Fruit fly (Drosophila melanogaster) whole organism, prepupa: ENCODE measurements around the gene CG10013.

Source experiments
- CG10631 ChIP-seq: fragments of 200-800 bp; sonication (Bioruptor generic); optimal IDR thresholded peaks from 2 replicates; lab custom pipeline; 2016; ENCODE audit warnings: missing biosample characterization, missing genetic modification characterization
- CG11294 ChIP-seq: fragments of 200-800 bp; sonication (Bioruptor generic); IDR thresholded peaks from 2 replicates; pipeline ENCODE4 v1.3.6; 2022; ENCODE audit warnings: missing biosample characterization, missing genetic modification characterization
- CG15336 ChIP-seq: fragments of 200-800 bp; sonication (Bioruptor generic); IDR thresholded peaks from 2 replicates; pipeline ENCODE4 v1.3.6; 2022; ENCODE audit warnings: missing biosample characterization, missing genetic modification characterization
- CG1621 ChIP-seq: fragments of 200-800 bp; sonication (Bioruptor generic); optimal IDR thresholded peaks from 3 replicates; lab custom pipeline; 2018; ENCODE audit warnings: missing biosample characterization, mild to moderate bottlenecking, missing genetic modification characterization
- CG16779 ChIP-seq: fragments of 200-800 bp; sonication (Bioruptor generic); optimal IDR thresholded peaks from 3 replicates; lab custom pipeline; 2017; ENCODE audit warnings: missing biosample characterization, mild to moderate bottlenecking, missing genetic modification characterization
- CG32006 ChIP-seq: fragments of 200-800 bp; sonication (Bioruptor generic); optimal IDR thresholded peaks from 3 replicates; lab custom pipeline; 2017; ENCODE audit warnings: missing biosample characterization, mild to moderate bottlenecking, missing genetic modification characterization
- CG4318 ChIP-seq: fragments of 200-800 bp; sonication (Bioruptor generic); optimal IDR thresholded peaks from 3 replicates; lab custom pipeline; 2017; ENCODE audit warnings: missing biosample characterization, mild to moderate bottlenecking, missing genetic modification characterization
- CG6163 ChIP-seq: fragments of 200-800 bp; sonication (Bioruptor generic); IDR thresholded peaks from 3 replicates; pipeline ENCODE4 v1.3.6; 2022; ENCODE audit warnings: missing biosample characterization, missing genetic modification characterization
- CG8119 ChIP-seq: fragments of 200-800 bp; sonication (Bioruptor generic); IDR thresholded peaks from 3 replicates; pipeline ENCODE4 v1.3.6; 2022; ENCODE audit warnings: missing biosample characterization, missing genetic modification characterization
- CG8319 ChIP-seq: fragments of 200-800 bp; sonication (Bioruptor generic); optimal IDR thresholded peaks from 3 replicates; lab custom pipeline; 2016; ENCODE audit warnings: missing biosample characterization, missing genetic modification characterization
- CG8632 ChIP-seq: fragments of 200-800 bp; sonication (Bioruptor generic); optimal IDR thresholded peaks from 3 replicates; lab custom pipeline; 2016; ENCODE audit warnings: missing biosample characterization, missing genetic modification characterization
- CG9139 ChIP-seq: fragments of 200-800 bp; sonication (Bioruptor generic); optimal IDR thresholded peaks from 3 replicates; lab custom pipeline; 2017; ENCODE audit warnings: missing biosample characterization, mild to moderate bottlenecking, missing genetic modification characterization
- Eip75B ChIP-seq: fragments of 200-800 bp; sonication (Bioruptor generic); optimal IDR thresholded peaks from 3 replicates; lab custom pipeline; 2016; ENCODE audit warnings: missing biosample characterization, missing genetic modification characterization
- Eip78C ChIP-seq: fragments of 200-800 bp; sonication (Bioruptor generic); peaks from one replicate; lab custom pipeline; 2016; ENCODE audit warnings: missing biosample characterization, missing genetic modification characterization
- Met ChIP-seq: fragments of 200-800 bp; sonication (Bioruptor generic); optimal IDR thresholded peaks from 3 replicates; lab custom pipeline; 2016; ENCODE audit warnings: missing biosample characterization, missing genetic modification characterization
- OdsH ChIP-seq: fragments of 200-800 bp; sonication (Bioruptor generic); optimal IDR thresholded peaks from 3 replicates; lab custom pipeline; 2016; ENCODE audit warnings: missing biosample characterization, missing genetic modification characterization
- Smox ChIP-seq: fragments of 200-800 bp; sonication (Bioruptor generic); optimal IDR thresholded peaks from 3 replicates; lab custom pipeline; 2016; ENCODE audit warnings: missing biosample characterization, missing genetic modification characterization
- Sox102F ChIP-seq: fragments of 200-800 bp; sonication (Bioruptor generic); optimal IDR thresholded peaks from 2 replicates; lab custom pipeline; 2016; ENCODE audit warnings: missing biosample characterization, mild to moderate bottlenecking, missing genetic modification characterization
- Sox14 ChIP-seq: fragments of 200-800 bp; sonication (Bioruptor generic); optimal IDR thresholded peaks from 3 replicates; lab custom pipeline; 2016; ENCODE audit warnings: missing biosample characterization, missing genetic modification characterization
- Sox15 ChIP-seq: fragments of 200-800 bp; sonication (Bioruptor generic); optimal IDR thresholded peaks from 3 replicates; lab custom pipeline; 2016; ENCODE audit warnings: missing biosample characterization, missing genetic modification characterization
- achi ChIP-seq: fragments of 200-800 bp; sonication (Bioruptor generic); optimal IDR thresholded peaks from 3 replicates; lab custom pipeline; 2016; ENCODE audit warnings: missing biosample characterization, missing genetic modification characterization
- dac ChIP-seq: fragments of 200-800 bp; sonication (Bioruptor generic); optimal IDR thresholded peaks from 2 replicates; lab custom pipeline; 2017; ENCODE audit warnings: missing biosample characterization, mild to moderate bottlenecking, missing genetic modification characterization
- dsx ChIP-seq: fragments of 200-800 bp; optimal IDR thresholded peaks from 3 replicates; lab custom pipeline; 2019; ENCODE audit warnings: missing biosample characterization, mild to moderate bottlenecking, missing genetic modification characterization, moderate library complexity; ENCODE audit not compliant: poor library complexity, severe bottlenecking
- eg ChIP-seq: fragments of 200-800 bp; sonication (Bioruptor generic); IDR thresholded peaks from 3 replicates; pipeline ENCODE4 v1.3.6; 2022; ENCODE audit warnings: missing biosample characterization, missing genetic modification characterization
- esn ChIP-seq: fragments of 200-800 bp; sonication (Bioruptor generic); optimal IDR thresholded peaks from 2 replicates; lab custom pipeline; 2016; ENCODE audit warnings: missing biosample characterization, mild to moderate bottlenecking, missing genetic modification characterization, moderate library complexity
- fd85E ChIP-seq: fragments of 200-800 bp; sonication (Bioruptor generic); optimal IDR thresholded peaks from 3 replicates; lab custom pipeline; 2016; ENCODE audit warnings: missing biosample characterization, missing genetic modification characterization
- lz ChIP-seq: fragments of 200-800 bp; sonication (Bioruptor generic); optimal IDR thresholded peaks from 3 replicates; lab custom pipeline; 2016; ENCODE audit warnings: missing biosample characterization, missing genetic modification characterization
- pdm3 ChIP-seq: fragments of 200-800 bp; sonication (Bioruptor generic); optimal IDR thresholded peaks from 3 replicates; lab custom pipeline; 2016; ENCODE audit warnings: missing biosample characterization, missing genetic modification characterization
- salr ChIP-seq, 2 experiments: fragments of 200-800 bp; sonication (Bioruptor generic); optimal IDR thresholded peaks; 3 replicates each; lab custom pipeline; 2016 to 2018; ENCODE audit warnings: missing biosample characterization in 2 of 2, missing genetic modification characterization in 2 of 2, mild to moderate bottlenecking in 1 of 2
- ss ChIP-seq, 2 experiments: fragments of 200-800 bp; sonication (Bioruptor generic); optimal IDR thresholded peaks; 2 replicates in 1 of 2; 3 replicates in 1 of 2; lab custom pipeline; 2017 to 2018; ENCODE audit warnings: mild to moderate bottlenecking in 2 of 2, missing biosample characterization in 2 of 2, missing genetic modification characterization in 2 of 2, moderate library complexity in 1 of 2
- svp ChIP-seq: fragments of 200-800 bp; sonication (Bioruptor generic); peaks from one replicate; lab custom pipeline; 2016; ENCODE audit warnings: missing biosample characterization, missing genetic modification characterization
- topi ChIP-seq: fragments of 200-800 bp; sonication (Bioruptor generic); optimal IDR thresholded peaks from 3 replicates; lab custom pipeline; 2016; ENCODE audit warnings: missing biosample characterization, missing genetic modification characterization

CG10013 gene

DNA sequence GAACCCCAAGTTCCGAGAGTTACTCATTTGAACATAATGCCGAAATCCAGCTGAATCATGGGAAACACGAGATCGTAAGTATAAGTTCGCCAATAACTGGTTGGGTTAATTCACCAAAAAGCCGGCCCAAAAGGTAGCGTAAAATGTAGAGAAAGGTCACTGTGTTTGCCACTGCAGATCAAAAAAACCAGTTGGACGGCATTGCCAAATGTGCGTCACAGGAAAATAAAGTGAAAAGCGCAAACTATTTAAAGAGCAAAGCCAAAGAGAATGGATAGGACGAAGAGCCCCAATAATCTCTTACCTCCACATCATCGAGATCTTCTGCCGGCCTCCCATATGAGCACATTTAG is 47.3 kb downstream of the CG10013 start:
- peak; percentile 22 for TF ChIP-seq dsx (GFP tag; lab: Kevin White, UChicago)
- TF ChIP-seq CG6163 (GFP tag; lab: Robert Waterston, UW) = 0 out of 3 replicates have a peak, but pooled peaks have one; percentile 44
- no peak for TF ChIP-seq Sox15 (GFP tag; lab: Kevin White, UChicago)
- TF ChIP-seq ss (GFP tag; optimal IDR thresholded peaks at IDR 0.05; lab: Kevin White, UChicago) = peak; percentile 11 to 27
- 0 out of 3 replicates have a peak, but pooled peaks have one; percentile 34 for TF ChIP-seq CG8119 (GFP tag; lab: Robert Waterston, UW)
- no peak for TF ChIP-seq Smox (GFP tag; lab: Kevin White, UChicago)
- no peak for TF ChIP-seq CG11294 (GFP tag; lab: Robert Waterston, UW)
- TF ChIP-seq svp (GFP tag; lab: Kevin White, UChicago) = peak; percentile 58
- TF ChIP-seq Eip78C = peak; percentile 67

DNA sequence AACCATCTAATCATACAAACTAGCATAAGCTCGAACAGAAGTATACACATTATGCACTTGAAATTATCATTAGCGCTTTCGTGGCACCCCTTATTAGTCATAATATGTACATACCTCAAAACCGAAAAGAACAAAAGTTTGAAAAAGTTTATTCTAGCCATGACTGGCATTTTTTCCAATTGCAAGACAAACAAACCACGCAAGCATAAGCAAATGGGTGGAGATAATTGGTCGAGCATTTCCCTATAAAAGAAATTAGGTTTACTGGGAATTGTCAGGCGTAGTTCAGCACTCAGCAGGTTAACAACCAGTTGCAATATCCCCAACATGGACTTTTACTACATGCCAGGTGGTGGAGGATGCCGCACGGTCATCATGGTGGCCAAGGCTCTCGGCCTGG is 48.4 kb downstream of the CG10013 start, which contains the start of gene GstD2:
Gene GstD2, plus strand, starts transcription at position 301 of the 400 bp plus-strand sequence.
- TF ChIP-seq Eip78C = peak; percentile 7
- no peak for TF ChIP-seq CG10631 (GFP tag; lab: Kevin White, UChicago)
- TF ChIP-seq CG9139 (GFP tag; lab: Kevin White, UChicago) = no peak
- TF ChIP-seq lz (GFP tag; lab: Kevin White, UChicago) = no peak
- TF ChIP-seq CG6163 (GFP tag; lab: Robert Waterston, UW) = no peak
- TF ChIP-seq fd85E (GFP tag; lab: Kevin White, UChicago) = no peak
- no peak for TF ChIP-seq CG4318 (GFP tag; lab: Kevin White, UChicago)
- no peak for TF ChIP-seq Sox102F
- no peak for TF ChIP-seq CG8119 (GFP tag; lab: Robert Waterston, UW)
- TF ChIP-seq, all 60 proteins: peak for 1

DNA sequence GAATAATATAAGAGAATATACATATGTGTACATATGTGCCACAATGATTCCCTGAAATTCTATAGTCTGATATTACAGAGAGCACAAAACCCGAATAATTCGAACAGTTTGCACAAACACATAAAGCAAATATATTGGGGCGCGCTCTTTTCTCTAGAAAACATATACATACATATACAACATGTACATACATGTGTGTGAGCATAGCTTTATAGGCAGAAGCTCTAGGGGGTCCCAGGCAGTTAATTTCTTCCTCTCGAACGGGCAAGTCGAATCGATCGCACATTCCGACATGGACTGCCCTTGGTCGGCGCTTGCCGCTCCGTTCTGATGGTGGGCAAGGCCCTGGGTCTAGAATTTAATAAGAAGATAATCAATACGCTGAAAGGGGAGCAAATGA is 49.5 kb downstream of the CG10013 start, which contains the start of gene GstD3:
Gene GstD3, plus strand, starts transcription at position 269 of the 400 bp plus-strand sequence.
- TF ChIP-seq Met (GFP tag; lab: Kevin White, UChicago) (no peak), achi (no peak), CG16779 (tag; lab: Kevin White, UChicago) (no peak), Eip75B (GFP tag; lab: Kevin White, UChicago) (no peak), CG10631 (GFP tag; lab: Kevin White, UChicago) (no peak), svp (GFP tag; lab: Kevin White, UChicago) (peak; percentile 60), Eip78C (peak; percentile 4), salr (GFP tag; optimal IDR thresholded peaks at IDR 0.05; lab: Kevin White, UChicago) (no peak), CG8632 (GFP tag; lab: Kevin White, UChicago) (no peak), ss (GFP tag; optimal IDR thresholded peaks at IDR 0.05; lab: Kevin White, UChicago) (no peak), dac (GFP tag; lab: Kevin White, UChicago) (no peak), esn (GFP tag; lab: Kevin White, UChicago) (no peak), CG8119 (GFP tag; lab: Robert Waterston, UW) (no peak), pdm3 (GFP tag; lab: Kevin White, UChicago) (no peak), topi (GFP tag; lab: Kevin White, UChicago) (no peak)

DNA sequence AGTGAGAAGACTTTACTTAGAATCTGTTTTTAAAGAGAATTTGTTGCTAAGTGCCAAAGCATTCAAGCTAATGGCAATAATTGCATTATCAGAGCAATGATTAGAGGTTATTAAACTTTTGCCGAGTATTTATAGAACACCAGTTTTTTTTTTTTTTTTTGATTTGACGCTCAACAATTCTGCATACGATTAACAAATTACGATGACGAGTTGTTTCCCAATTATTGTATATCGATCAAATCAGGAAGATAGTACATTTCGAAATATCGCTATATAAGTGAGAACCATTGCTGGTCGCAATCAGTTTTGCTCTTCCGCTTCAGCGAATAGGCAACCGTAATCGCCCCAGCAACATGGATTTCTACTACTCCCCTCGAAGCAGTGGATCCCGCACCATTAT is 50.5 kb downstream of the CG10013 start, which contains the start of gene GstD4:
Gene GstD4, plus strand, starts transcription at position 301 of the 400 bp plus-strand sequence.
- TF ChIP-seq OdsH (GFP tag; lab: Kevin White, UChicago) = no peak
- no peak for TF ChIP-seq CG15336 (GFP tag; lab: Robert Waterston, UW)
- TF ChIP-seq eg (GFP tag; lab: Robert Waterston, UW) = no peak
- TF ChIP-seq Sox14 (GFP tag; lab: Kevin White, UChicago) = no peak
- TF ChIP-seq CG32006 = no peak
- no peak for TF ChIP-seq CG1621 (tag; lab: Kevin White, UChicago)
- TF ChIP-seq topi (GFP tag; lab: Kevin White, UChicago) = no peak
- no peak for TF ChIP-seq CG8319 (GFP tag; lab: Kevin White, UChicago)
- no peak for TF ChIP-seq CG4318 (GFP tag; lab: Kevin White, UChicago)
- no peak for TF ChIP-seq Met (GFP tag; lab: Kevin White, UChicago)
- TF ChIP-seq, all 60 proteins: peak for 0
